Fruit fly (Drosophila melanogaster) whole organism, embryonic: ENCODE data around the gene Bet1.

ENCODE experiments used
- CG10147 ChIP-seq: fragments of 200-800 bp; sonication (Bioruptor generic); optimal IDR thresholded peaks from 2 replicates; lab custom pipeline; 2019; ENCODE audit warnings: missing biosample characterization, mild to moderate bottlenecking, missing genetic modification characterization, moderate library complexity
- CG10209 ChIP-seq: fragments of 200-800 bp; sonication (Bioruptor generic); optimal IDR thresholded peaks from 3 replicates; lab custom pipeline; 2017; ENCODE audit warnings: missing biosample characterization, mild to moderate bottlenecking, missing genetic modification characterization, missing genetic modification reagents
- CG14014 ChIP-seq: fragments of 200-800 bp; sonication (Bioruptor generic); IDR thresholded peaks from 2 replicates; pipeline ENCODE4 v1.3.6; 2022; ENCODE audit warnings: missing biosample characterization, missing genetic modification characterization
- CG17361 ChIP-seq: fragments of 200-800 bp; sonication (Bioruptor generic); IDR thresholded peaks from 3 replicates; pipeline ENCODE4 v1.3.6; 2022; ENCODE audit warnings: missing biosample characterization, missing genetic modification characterization
- CG17568 ChIP-seq: fragments of 200-800 bp; sonication (Bioruptor generic); optimal IDR thresholded peaks from 2 replicates; lab custom pipeline; 2018; ENCODE audit warnings: missing biosample characterization, mild to moderate bottlenecking, missing genetic modification characterization, moderate library complexity
- CG18262 ChIP-seq: fragments of 200-800 bp; optimal IDR thresholded peaks from 3 replicates; lab custom pipeline; 2019; ENCODE audit warnings: missing biosample characterization, mild to moderate bottlenecking, missing genetic modification characterization, moderate library complexity
- CG18476 ChIP-seq: fragments of 200-800 bp; sonication (Bioruptor generic); optimal IDR thresholded peaks from 2 replicates; lab custom pipeline; 2016; ENCODE audit warnings: missing biosample characterization, mild to moderate bottlenecking, missing genetic modification characterization
- CG2712 ChIP-seq: fragments of 200-800 bp; optimal IDR thresholded peaks from 3 replicates; lab custom pipeline; 2019; ENCODE audit warnings: missing biosample characterization, mild to moderate bottlenecking, missing genetic modification characterization, moderate library complexity
- CG32532 ChIP-seq: fragments of 200-800 bp; sonication (Bioruptor generic); IDR thresholded peaks from 2 replicates; pipeline ENCODE4 v1.3.6; 2022; ENCODE audit warnings: missing biosample characterization, missing genetic modification characterization
- CG34422 ChIP-seq: fragments of 200-800 bp; sonication (Bioruptor generic); IDR thresholded peaks from 3 replicates; pipeline ENCODE4 v1.3.6; 2022; ENCODE audit warnings: missing biosample characterization, missing genetic modification characterization
- CG3847 ChIP-seq: fragments of 200-800 bp; sonication (Bioruptor generic); IDR thresholded peaks from 2 replicates; pipeline ENCODE4 v1.3.6; 2022; ENCODE audit warnings: missing biosample characterization, missing genetic modification characterization
- CG4617 ChIP-seq: fragments of 200-800 bp; sonication (Bioruptor generic); optimal IDR thresholded peaks from 3 replicates; lab custom pipeline; 2016; ENCODE audit warnings: missing biosample characterization, missing genetic modification characterization, borderline replicate concordance
- CG6854 ChIP-seq: fragments of 200-800 bp; sonication (Bioruptor generic); optimal IDR thresholded peaks from 3 replicates; lab custom pipeline; 2017; ENCODE audit warnings: missing biosample characterization, mild to moderate bottlenecking, missing genetic modification characterization
- CG8290 ChIP-seq, 3 experiments: fragments of 200-800 bp; sonication (Bioruptor generic); optimal IDR thresholded peaks; 2 replicates each; lab custom pipeline; 2016 to 2019; ENCODE audit warnings: missing biosample characterization in 3 of 3, missing genetic modification characterization in 3 of 3, mild to moderate bottlenecking in 2 of 3, moderate library complexity in 1 of 3
- CG9797 ChIP-seq: fragments of 200-800 bp; sonication (Bioruptor generic); optimal IDR thresholded peaks from 3 replicates; lab custom pipeline; 2018; ENCODE audit warnings: missing biosample characterization, mild to moderate bottlenecking, missing genetic modification characterization
- D19B ChIP-seq: fragments of 200-800 bp; sonication (Bioruptor generic); optimal IDR thresholded peaks from 2 replicates; lab custom pipeline; 2017; ENCODE audit warnings: missing biosample characterization, mild to moderate bottlenecking, missing genetic modification characterization
- Dp ChIP-seq: fragments of 200-800 bp; sonication (Bioruptor generic); optimal IDR thresholded peaks from 2 replicates; lab custom pipeline; 2018; ENCODE audit warnings: missing biosample characterization, mild to moderate bottlenecking, missing genetic modification characterization, moderate library complexity
- Elba2 ChIP-seq: fragments of 200-800 bp; sonication (Bioruptor generic); optimal IDR thresholded peaks from 3 replicates; lab custom pipeline; 2016; ENCODE audit warnings: missing biosample characterization, missing genetic modification characterization
- Ets65A ChIP-seq: fragments of 200-800 bp; sonication (Bioruptor generic); peaks from one replicate; lab custom pipeline; 2016; ENCODE audit warnings: missing biosample characterization, missing genetic modification characterization
- H2.0 ChIP-seq: fragments of 200-800 bp; sonication (Bioruptor generic); IDR thresholded peaks from 2 replicates; pipeline ENCODE4 v1.3.6; 2022; ENCODE audit warnings: missing biosample characterization, missing genetic modification characterization
- MESR4 ChIP-seq: fragments of 200-800 bp; sonication (Bioruptor generic); optimal IDR thresholded peaks from 2 replicates; lab custom pipeline; 2018; ENCODE audit warnings: missing biosample characterization, mild to moderate bottlenecking, missing genetic modification characterization, moderate library complexity
- Med ChIP-seq: fragments of 200-800 bp; sonication (Bioruptor generic); peaks from one replicate; lab custom pipeline; 2016; ENCODE audit warnings: missing biosample characterization, missing genetic modification characterization, mild to moderate bottlenecking, inconsistent platforms, moderate library complexity
- Optix ChIP-seq: fragments of 200-800 bp; sonication (Bioruptor generic); IDR thresholded peaks from 3 replicates; pipeline ENCODE4 v1.3.6; 2022; ENCODE audit warnings: missing biosample characterization, missing genetic modification characterization
- Ptx1 ChIP-seq: fragments of 200-800 bp; sonication (Bioruptor generic); IDR thresholded peaks from 2 replicates; pipeline ENCODE4 v1.3.6; 2022; ENCODE audit warnings: missing biosample characterization, missing genetic modification characterization
- Rfx ChIP-seq: fragments of 200-800 bp; sonication (Bioruptor generic); IDR thresholded peaks from 2 replicates; pipeline ENCODE4 v1.3.6; 2022; ENCODE audit warnings: missing biosample characterization, missing genetic modification characterization
- Sox102F ChIP-seq: fragments of 200-800 bp; sonication (Bioruptor generic); optimal IDR thresholded peaks from 2 replicates; lab custom pipeline; 2018; ENCODE audit warnings: missing biosample characterization, mild to moderate bottlenecking, missing genetic modification characterization, moderate library complexity
- Xrp1 ChIP-seq: fragments of 200-800 bp; sonication (Bioruptor generic); IDR thresholded peaks from 2 replicates; pipeline ENCODE4 v1.3.6; 2022; ENCODE audit warnings: missing biosample characterization, missing genetic modification characterization
- YL-1 ChIP-seq: fragments of 200-800 bp; sonication (Bioruptor generic); optimal IDR thresholded peaks from 3 replicates; lab custom pipeline; 2017; ENCODE audit warnings: missing biosample characterization, mild to moderate bottlenecking, missing genetic modification characterization
- cas ChIP-seq: fragments of 200-800 bp; sonication (Bioruptor generic); IDR thresholded peaks from 2 replicates; pipeline ENCODE4 v1.3.6; 2022; ENCODE audit warnings: missing biosample characterization, missing genetic modification characterization
- caup ChIP-seq: fragments of 200-800 bp; sonication (Bioruptor generic); optimal IDR thresholded peaks from 3 replicates; lab custom pipeline; 2017; ENCODE audit warnings: missing biosample characterization, mild to moderate bottlenecking, missing genetic modification characterization, moderate library complexity; ENCODE audit not compliant: severe bottlenecking
- ci ChIP-seq: fragments of 200-800 bp; sonication (Bioruptor generic); IDR thresholded peaks from 3 replicates; pipeline ENCODE4 v1.3.6; 2022; ENCODE audit warnings: missing biosample characterization, missing genetic modification characterization
- dysf ChIP-seq: fragments of 200-800 bp; sonication (Bioruptor generic); IDR thresholded peaks from 3 replicates; pipeline ENCODE4 v1.3.6; 2022; ENCODE audit warnings: missing biosample characterization, missing genetic modification characterization
- fd3F ChIP-seq: fragments of 200-800 bp; sonication (Bioruptor generic); optimal IDR thresholded peaks from 2 replicates; lab custom pipeline; 2018; ENCODE audit warnings: missing biosample characterization, mild to moderate bottlenecking, missing genetic modification characterization, moderate library complexity
- gem ChIP-seq: fragments of 200-800 bp; sonication (Bioruptor generic); optimal IDR thresholded peaks from 2 replicates; lab custom pipeline; 2019; ENCODE audit warnings: missing biosample characterization, mild to moderate bottlenecking, missing genetic modification characterization, moderate library complexity
- grau ChIP-seq: fragments of 200-800 bp; optimal IDR thresholded peaks from 3 replicates; lab custom pipeline; 2019; ENCODE audit warnings: missing biosample characterization, mild to moderate bottlenecking, missing genetic modification characterization, moderate library complexity
- gsb ChIP-seq: fragments of 200-800 bp; sonication (Bioruptor generic); IDR thresholded peaks from 2 replicates; pipeline ENCODE4 v1.3.6; 2022; ENCODE audit warnings: missing biosample characterization, missing genetic modification characterization
- hth ChIP-seq: fragments of >200 bp; optimal IDR thresholded peaks from 2 replicates; lab custom pipeline; 2017; ENCODE audit warnings: inconsistent platforms
- lmd ChIP-seq: fragments of 200-800 bp; sonication (Bioruptor generic); IDR thresholded peaks from 2 replicates; pipeline ENCODE4 v1.3.6; 2022; ENCODE audit warnings: missing biosample characterization, missing genetic modification characterization
- mam ChIP-seq: fragments of 200-800 bp; sonication (Bioruptor generic); optimal IDR thresholded peaks from 3 replicates; lab custom pipeline; 2016; ENCODE audit warnings: missing biosample characterization, missing genetic modification characterization
- mld ChIP-seq: fragments of 200-800 bp; sonication (Bioruptor generic); IDR thresholded peaks from 3 replicates; pipeline ENCODE4 v1.3.6; 2022; ENCODE audit warnings: missing biosample characterization, missing genetic modification characterization; ENCODE audit not compliant: partially characterized antibody
- nom ChIP-seq: fragments of 200-800 bp; sonication (Bioruptor generic); optimal IDR thresholded peaks from 2 replicates; lab custom pipeline; 2017; ENCODE audit warnings: missing biosample characterization, missing genetic modification characterization, mild to moderate bottlenecking, moderate library complexity, missing genetic modification reagents
- pan ChIP-seq, 4 experiments: fragments of >200 bp in 3 of 4; fragments of 200-800 bp in 1 of 4; sonication (Bioruptor generic) in 1 of 4; optimal IDR thresholded peaks in 3 of 4; IDR thresholded peaks in 1 of 4; 2 replicates each; pipeline versions ENCODE4 v1.3.6 to Lab custom; 2017 to 2022; ENCODE audit warnings: missing biosample characterization in 2 of 4, missing genetic modification characterization in 2 of 4, mixed read lengths in 1 of 4
- prd ChIP-seq, 3 experiments: fragments of >200 bp in 2 of 3; fragments of 200-800 bp in 1 of 3; sonication (Bioruptor generic) in 1 of 3; optimal IDR thresholded peaks in 2 of 3; IDR thresholded peaks in 1 of 3; 2 replicates in 2 of 3; 3 replicates in 1 of 3; pipeline versions ENCODE4 v1.3.6 to Lab custom; 2017 to 2022; ENCODE audit warnings: missing biosample characterization in 1 of 3, missing genetic modification characterization in 1 of 3
- row ChIP-seq: fragments of 200-800 bp; sonication (Bioruptor generic); IDR thresholded peaks from 3 replicates; pipeline ENCODE4 v1.3.6; 2022; ENCODE audit warnings: missing biosample characterization, missing genetic modification characterization
- slbo ChIP-seq: fragments of 200-800 bp; sonication (Bioruptor generic); IDR thresholded peaks from 2 replicates; pipeline ENCODE4 v1.3.6; 2022; ENCODE audit warnings: missing biosample characterization, missing genetic modification characterization
- stwl ChIP-seq: fragments of 200-800 bp; sonication (Bioruptor generic); optimal IDR thresholded peaks from 3 replicates; lab custom pipeline; 2018; ENCODE audit warnings: missing biosample characterization, mild to moderate bottlenecking, missing genetic modification characterization, moderate library complexity
- tx ChIP-seq: fragments of 200-800 bp; sonication (Bioruptor generic); optimal IDR thresholded peaks from 2 replicates; lab custom pipeline; 2016; ENCODE audit warnings: missing biosample characterization, missing genetic modification characterization
- zen ChIP-seq: fragments of 200-800 bp; sonication (Bioruptor generic); optimal IDR thresholded peaks from 3 replicates; lab custom pipeline; 2018; ENCODE audit warnings: missing biosample characterization, mild to moderate bottlenecking, missing genetic modification characterization, moderate library complexity

The Bet1 gene

DNA sequence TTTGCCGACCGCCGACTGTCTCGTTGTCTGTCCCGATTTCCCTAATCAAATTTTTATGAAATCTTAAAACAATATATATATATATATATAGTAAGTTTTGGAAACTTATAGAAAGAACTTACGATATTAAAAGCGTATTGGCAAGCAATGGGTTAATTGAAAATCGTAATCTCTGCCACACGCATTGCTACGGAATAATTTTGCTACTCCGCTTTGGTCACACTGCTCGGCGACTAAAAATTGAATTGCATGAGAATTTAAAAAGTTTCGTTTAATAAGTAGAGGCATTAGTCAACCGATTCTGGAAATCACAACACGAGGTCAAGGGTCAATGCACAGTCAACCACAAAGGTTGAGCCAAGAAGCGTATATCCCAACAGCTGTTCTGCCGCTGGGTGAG lies at the start of gene Bet1:
Gene Bet1 (plus strand): TSS at position 182 of the 400 bp plus-strand sequence.
- TF ChIP-seq CG14014 (0 out of 2 replicates have a peak, but pooled peaks have one; percentile 33), zen (peak; percentile 20), CG34422 (GFP tag; lab: Robert Waterston, UW) (0 out of 3 replicates have a peak, but pooled peaks have one; percentile 23), Elba2 (GFP tag; lab: Kevin White, UChicago) (peak; percentile 25), mld (GFP tag; lab: Robert Waterston, UW) (no peak), Xrp1 (GFP tag; lab: Robert Waterston, UW) (peak; percentile 33; the same call in 1 of the 2 replicates), Ets65A (GFP tag; lab: Kevin White, UChicago) (no peak), grau (tag; lab: Kevin White, UChicago) (peak; percentile 7), YL-1 (GFP tag; lab: Kevin White, UChicago) (peak; percentile 21), CG6854 (GFP tag; lab: Kevin White, UChicago) (no peak), mam (no peak), lmd (peak; percentile 37; the same call in 1 of the 2 replicates), nom (GFP tag; lab: Kevin White, UChicago) (no peak), gsb (GFP tag; lab: Robert Waterston, UW) (no peak), tx (GFP tag; lab: Kevin White, UChicago) (no peak), slbo (GFP tag; lab: Robert Waterston, UW) (peak; percentile 58), ci (GFP tag; lab: Robert Waterston, UW) (0 out of 3 replicates have a peak, but pooled peaks have one; percentile 38), CG32532 (GFP tag; lab: Robert Waterston, UW) (peak; percentile 55; the same call in 1 of the 2 replicates), MESR4 (GFP tag; lab: Kevin White, UChicago) (peak; percentile 54), CG9797 (GFP tag; lab: Kevin White, UChicago) (peak; percentile 48), CG4617 (GFP tag; lab: Kevin White, UChicago) (peak; percentile 20), prd (optimal IDR thresholded peaks at IDR 0.05; lab: Kevin White, UChicago) (no peak), prd (GFP tag; IDR thresholded peaks at IDR 0.05; lab: Robert Waterston, UW) (peak; percentile 34; the same call in 1 of the 3 replicates), CG10147 (GFP tag; lab: Kevin White, UChicago) (peak; percentile 0), CG18476 (GFP tag; lab: Kevin White, UChicago) (no peak), CG17361 (peak; percentile 39; the same call in 1 of the 3 replicates), CG18262 (tag; lab: Kevin White, UChicago) (no peak), dysf (GFP tag; lab: Robert Waterston, UW) (peak; percentile 20; the same call in 1 of the 3 replicates), gem (tag; lab: Kevin White, UChicago) (peak; percentile 20), Ptx1 (0 out of 2 replicates have a peak, but pooled peaks have one; percentile 7), cas (GFP tag; lab: Robert Waterston, UW) (no peak), pan (optimal IDR thresholded peaks at IDR 0.05; lab: Kevin White, UChicago) (no peak), pan (GFP tag; optimal IDR thresholded peaks at IDR 0.05 in 1 of 2, IDR thresholded peaks at IDR 0.05 in 1 of 2) (peak in 1 of 2 experiments; percentile 41), CG8290 (GFP tag; optimal IDR thresholded peaks at IDR 0.05; lab: Kevin White, UChicago) (no peak), CG8290 (tag; optimal IDR thresholded peaks at IDR 0.05; lab: Kevin White, UChicago) (peak in 1 of 2 experiments; percentile 4), fd3F (GFP tag; lab: Kevin White, UChicago) (no peak), row (GFP tag; lab: Robert Waterston, UW) (peak; percentile 70), H2.0 (peak; percentile 40; the same call in 1 of the 2 replicates), Sox102F (GFP tag; lab: Kevin White, UChicago) (peak; percentile 7), Med (GFP tag; lab: Kevin White, UChicago) (peak; percentile 55), CG17568 (GFP tag; lab: Kevin White, UChicago) (no peak), D19B (GFP tag; lab: Kevin White, UChicago) (no peak), Rfx (GFP tag; lab: Robert Waterston, UW) (peak; percentile 58), CG10209 (peak; percentile 13), hth (lab: Kevin White, UChicago) (no peak), CG3847 (GFP tag; lab: Robert Waterston, UW) (0 out of 2 replicates have a peak, but pooled peaks have one; percentile 24), stwl (tag; lab: Kevin White, UChicago) (peak; percentile 53), Optix (GFP tag; lab: Robert Waterston, UW) (peak; percentile 38; the same call in 1 of the 3 replicates), caup (GFP tag; lab: Kevin White, UChicago) (no peak), Dp (GFP tag; lab: Kevin White, UChicago) (peak; percentile 16), CG2712 (tag; lab: Kevin White, UChicago) (peak; percentile 34)
